Worm (Caenorhabditis elegans): ENCODE data around the gene epg-7.

epg-7 gene

ce11 chrX:7284724-7285184, 49.8 kb upstream of the epg-7 start (continued):
- TF ChIP-seq elt-2 (tag; optimal IDR thresholded peaks at IDR 0.05) (no peak), unc-30 (tag; optimal IDR thresholded peaks at IDR 0.05) (no peak), unc-86 (tag; optimal IDR thresholded peaks at IDR 0.05) (peak; percentile 76), swsn-7 (tag; optimal IDR thresholded peaks at IDR 0.05) (peak; percentile 48), sup-37 (GFP tag; optimal IDR thresholded peaks at IDR 0.05) (no peak), snu-23 (GFP tag; optimal IDR thresholded peaks at IDR 0.05) (peak; percentile 31), lsy-2 (tag; optimal IDR thresholded peaks at IDR 0.05) (peak; percentile 16 to 63), ceh-90 (tag; optimal IDR thresholded peaks at IDR 0.05) (no peak), zip-4 (GFP tag; optimal IDR thresholded peaks at IDR 0.05) (no peak), vab-15 (tag; optimal IDR thresholded peaks at IDR 0.05) (no peak), ceh-63 (GFP tag; optimal IDR thresholded peaks at IDR 0.05) (no peak), nhr-20 (tag; optimal IDR thresholded peaks at IDR 0.05) (peak; percentile 9), pax-3 (tag; optimal IDR thresholded peaks at IDR 0.05) (no peak), nhr-77 (tag; optimal IDR thresholded peaks at IDR 0.05) (peak; percentile 27), isw-1 (GFP tag; IDR thresholded peaks at IDR 0.05) (peak; percentile 33; the same call in 1 of the 2 replicates), grh-1 (GFP tag; IDR thresholded peaks at IDR 0.05) (no peak), nhr-11 (tag; optimal IDR thresholded peaks at IDR 0.05) (no peak), ets-5 (GFP tag; IDR thresholded peaks at IDR 0.05) (no peak), mdl-1 (tag; optimal IDR thresholded peaks at IDR 0.05) (no peak), fos-1 (tag; optimal IDR thresholded peaks at IDR 0.05) (peak; percentile 7), mep-1 (tag; optimal IDR thresholded peaks at IDR 0.05) (peak; percentile 41), fkh-8 (tag; optimal IDR thresholded peaks at IDR 0.05) (peak; percentile 70), tbx-2 (tag; optimal IDR thresholded peaks at IDR 0.05) (peak; percentile 67), lin-15B (tag; optimal IDR thresholded peaks at IDR 0.05) (no peak), mef-2 (tag; optimal IDR thresholded peaks at IDR 0.05) (no peak), zag-1 (tag; optimal IDR thresholded peaks at IDR 0.05) (peak; percentile 70), snpc-4 (tag; optimal IDR thresholded peaks at IDR 0.05) (no peak), unc-62 (GFP tag; optimal IDR thresholded peaks at IDR 0.05) (no peak), nhr-47 (tag; optimal IDR thresholded peaks at IDR 0.05) (peak; percentile 59)

ce11 chrX:7289565-7289964, 44.9 kb upstream of the epg-7 start:
- TF ChIP-seq ama-1 (optimal IDR thresholded peaks at IDR 0.05): no peak
- TF ChIP-seq alr-1 (tag; optimal IDR thresholded peaks at IDR 0.05; ENCODE audit: borderline replicate concordance): no peak
- TF ChIP-seq nhr-90 (tag; optimal IDR thresholded peaks at IDR 0.05; ENCODE audit: poor library complexity): no peak
- TF ChIP-seq hpl-2 (GFP tag; optimal IDR thresholded peaks at IDR 0.05): no peak
- no peak for TF ChIP-seq C34B4.2 (tag; optimal IDR thresholded peaks at IDR 0.05)
- TF ChIP-seq nhr-11 (tag; optimal IDR thresholded peaks at IDR 0.05): no peak
- TF ChIP-seq lin-39 (tag; optimal IDR thresholded peaks at IDR 0.05): no peak

ce11 chrX:7290859-7291628, 43.5 kb upstream of the epg-7 start:
- peak; percentile 31 for TF ChIP-seq lin-14 (GFP tag; optimal IDR thresholded peaks at IDR 0.05)
- TF ChIP-seq nhr-77 (tag; optimal IDR thresholded peaks at IDR 0.05): peak; percentile 18
- TF ChIP-seq pqm-1 (tag; optimal IDR thresholded peaks at IDR 0.05): no peak
- TF ChIP-seq vab-15 (tag; optimal IDR thresholded peaks at IDR 0.05): no peak
- peak; percentile 21 for TF ChIP-seq irx-1 (tag; optimal IDR thresholded peaks at IDR 0.05)
- TF ChIP-seq nhr-85 (tag): no peak
- TF ChIP-seq efl-1 (optimal IDR thresholded peaks at IDR 0.05): no peak
- TF ChIP-seq efl-1 (GFP tag; optimal IDR thresholded peaks at IDR 0.05 in 1 of 2): peak in 1 of 2 experiments; percentile 27
- TF ChIP-seq lsy-2 (tag; optimal IDR thresholded peaks at IDR 0.05): peak in 1 of 2 experiments; percentile 3
